Fruit fly (Drosophila melanogaster) whole organism, embryonic: ENCODE results near the gene CG17376.

ENCODE experiments used
- CG12155 ChIP-seq: fragments of 200-800 bp; sonication (Bioruptor generic); optimal IDR thresholded peaks from 3 replicates; lab custom pipeline; 2016; ENCODE audit warnings: missing biosample characterization, missing genetic modification characterization
- CG7745 ChIP-seq: fragments of 200-800 bp; sonication (Bioruptor generic); optimal IDR thresholded peaks from 2 replicates; lab custom pipeline; 2018; ENCODE audit warnings: missing biosample characterization, mild to moderate bottlenecking, missing genetic modification characterization, moderate library complexity
- Fer1 ChIP-seq: fragments of 200-800 bp; sonication (Bioruptor generic); optimal IDR thresholded peaks from 2 replicates; lab custom pipeline; 2017; ENCODE audit warnings: missing biosample characterization, mild to moderate bottlenecking, missing genetic modification characterization
- PHDP ChIP-seq: fragments of 200-800 bp; sonication (Bioruptor generic); optimal IDR thresholded peaks from 3 replicates; lab custom pipeline; 2018; ENCODE audit warnings: missing biosample characterization, mild to moderate bottlenecking, missing genetic modification characterization, moderate library complexity
- YL-1 ChIP-seq: fragments of 200-800 bp; sonication (Bioruptor generic); optimal IDR thresholded peaks from 3 replicates; lab custom pipeline; 2017; ENCODE audit warnings: missing biosample characterization, mild to moderate bottlenecking, missing genetic modification characterization
- al ChIP-seq: fragments of 200-800 bp; sonication (Bioruptor generic); IDR thresholded peaks from 2 replicates; pipeline ENCODE4 v1.3.6; 2022; ENCODE audit warnings: missing biosample characterization, missing genetic modification characterization
- bbx ChIP-seq: fragments of 200-800 bp; sonication (Bioruptor generic); IDR thresholded peaks from 2 replicates; pipeline ENCODE4 v1.3.6; 2022; ENCODE audit warnings: missing biosample characterization, missing genetic modification characterization; ENCODE audit not compliant: partially characterized antibody
- danr ChIP-seq: fragments of 200-800 bp; sonication (Bioruptor generic); IDR thresholded peaks from 2 replicates; pipeline ENCODE4 v1.3.6; 2022; ENCODE audit warnings: missing biosample characterization, missing genetic modification characterization
- ttk ChIP-seq: fragments of 200-800 bp; sonication (Bioruptor generic); IDR thresholded peaks from 2 replicates; pipeline ENCODE4 v2.1.2; 2022; ENCODE audit warnings: missing biosample characterization, missing genetic modification characterization

- TF ChIP-seq CG7745 (tag; lab: Kevin White, UChicago) = no peak
- TF ChIP-seq Fer1 = no peak
- TF ChIP-seq YL-1 = no peak
- no peak; the same call in 1 of the 2 replicates for TF ChIP-seq bbx (GFP tag; lab: Robert Waterston, UW)
- no peak for TF ChIP-seq al (GFP tag; lab: Robert Waterston, UW)
- no peak for TF ChIP-seq ttk (GFP tag; lab: Robert Waterston, UW)
- TF ChIP-seq PHDP (tag; lab: Kevin White, UChicago) = no peak
- no peak for TF ChIP-seq CG12155 (GFP tag; lab: Kevin White, UChicago)
- TF ChIP-seq danr = no peak
Measured at dm6 chr2L:6817493-6817892, 16.8 kb upstream of the CG17376 start.
